Worm (Caenorhabditis elegans) whole organism, L1 larva: ENCODE measurements around the gene T20B12.4.

Source experiments
- alr-1 ChIP-seq: fragments of 200-800 bp; sonication (Bioruptor generic); optimal IDR thresholded peaks from 2 replicates; lab custom pipeline; 2018; ENCODE audit warnings: borderline replicate concordance, mild to moderate bottlenecking, missing genetic modification characterization, missing compliant biosample characterization
- aly-2 ChIP-seq: fragments of 150-350 bp; optimal IDR thresholded peaks from 2 replicates; lab custom pipeline; 2014; ENCODE audit warnings: missing biosample characterization, missing genetic modification characterization
- ceh-88 ChIP-seq: fragments of 200-800 bp; sonication (Bioruptor generic); IDR thresholded peaks from 2 replicates; pipeline ENCODE4 v1.3.6; 2022; ENCODE audit warnings: missing genetic modification characterization, missing compliant biosample characterization
- elt-3 ChIP-seq, 6 experiments: fragments of 150-350 bp in 1 of 6; sonication (generic microtip); optimal IDR thresholded peaks; 2 replicates each; lab custom pipeline; 2017 to 2018; ENCODE audit warnings: missing biosample characterization in 6 of 6, missing genetic modification characterization in 6 of 6, inconsistent platforms in 1 of 6
- snpc-4 ChIP-seq: fragments of 150-350 bp; optimal IDR thresholded peaks from 2 replicates; lab custom pipeline; 2014; ENCODE audit warnings: missing biosample characterization, missing genetic modification characterization
- ztf-11 ChIP-seq, 2 experiments: sonication (generic microtip); optimal IDR thresholded peaks; 2 replicates each; lab custom pipeline; 2016 to 2017; ENCODE audit warnings: missing genetic modification characterization in 2 of 2, missing biosample characterization in 1 of 2, missing compliant biosample characterization in 1 of 2

DNA sequence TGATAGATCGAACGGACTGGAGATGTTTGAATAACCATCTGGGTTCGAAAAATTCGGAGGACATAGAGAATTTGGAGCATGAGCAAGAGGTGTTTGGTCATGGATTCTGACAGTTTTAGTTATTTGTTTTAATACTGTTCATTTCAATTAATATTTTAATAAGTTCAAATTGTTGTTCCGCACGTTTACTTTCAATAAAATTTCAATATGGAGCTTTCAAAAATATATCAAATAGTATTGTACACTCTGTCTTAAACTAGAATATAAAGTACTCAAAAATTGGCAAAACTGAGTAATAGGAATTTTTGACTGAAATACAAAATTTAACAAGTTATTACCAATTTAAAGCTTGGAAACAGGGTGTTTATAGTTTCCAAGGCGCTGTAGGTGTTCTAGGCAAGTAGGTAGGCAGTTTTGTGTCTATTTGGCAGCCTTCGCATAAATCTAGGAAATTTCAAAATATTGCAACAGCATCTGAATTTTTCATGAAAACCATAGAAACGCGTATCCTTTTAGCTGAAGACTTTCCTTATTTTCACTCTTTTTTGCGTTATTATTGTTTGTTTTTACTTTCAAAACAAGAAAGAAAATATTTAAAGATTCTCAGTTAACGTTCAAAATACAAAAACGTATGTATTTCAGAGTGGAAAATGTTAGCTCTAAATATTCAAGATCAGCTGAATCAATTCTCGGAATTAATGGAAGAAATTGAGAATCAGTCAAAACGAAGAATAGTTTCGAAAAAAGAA, at the start of gene T20B12.4, which contains the start of gene T20B12.5:
- no peak for TF ChIP-seq alr-1 (tag; lab: Kevin White, UChicago)
- TF ChIP-seq aly-2 (tag; lab: Kevin White, UChicago): no peak
- TF ChIP-seq ztf-11 (tag; optimal IDR thresholded peaks at IDR 0.05; lab: Kevin White, UChicago): no peak
- no peak for TF ChIP-seq elt-3 (tag; optimal IDR thresholded peaks at IDR 0.05; lab: Kevin White, UChicago)
- no peak for TF ChIP-seq snpc-4 (tag; lab: Kevin White, UChicago)
- TF ChIP-seq ceh-88 (GFP tag; lab: Robert Waterston, UW): no peak
